Fruit fly (Drosophila melanogaster): Measurements from ENCODE around the gene CG34454.

The CG34454 gene

dm6 chr3L:224004-224951 is 7.9 kb downstream of the CG34454 start (continued):
- TF ChIP-seq CG6276 (GFP tag; optimal IDR thresholded peaks at IDR 0.05), result no peak
- TF ChIP-seq pdm3 (GFP tag; optimal IDR thresholded peaks at IDR 0.05), result no peak
- TF ChIP-seq CG16779 (tag; optimal IDR thresholded peaks at IDR 0.05), result no peak
- TF ChIP-seq CG31627 (GFP tag; optimal IDR thresholded peaks at IDR 0.05), result no peak
- TF ChIP-seq achi (GFP tag; optimal IDR thresholded peaks at IDR 0.05), result no peak
- TF ChIP-seq Sox102F (GFP tag; optimal IDR thresholded peaks at IDR 0.05), result no peak
- TF ChIP-seq CG11762 (GFP tag; optimal IDR thresholded peaks at IDR 0.05; ENCODE audit: insufficient read depth), result no peak
- TF ChIP-seq CG8319 (GFP tag; optimal IDR thresholded peaks at IDR 0.05), result no peak
- TF ChIP-seq CG6792 (GFP tag; optimal IDR thresholded peaks at IDR 0.05), result no peak
- no peak for TF ChIP-seq ss (GFP tag; optimal IDR thresholded peaks at IDR 0.05)
- TF ChIP-seq esn (GFP tag; optimal IDR thresholded peaks at IDR 0.05), result no peak
- TF ChIP-seq cyc (GFP tag; optimal IDR thresholded peaks at IDR 0.05), result no peak
- no peak for TF ChIP-seq spab (GFP tag; optimal IDR thresholded peaks at IDR 0.05)
- TF ChIP-seq Hr4 (GFP tag; optimal IDR thresholded peaks at IDR 0.05), result no peak
- no peak for TF ChIP-seq CG11294 (GFP tag; IDR thresholded peaks at IDR 0.05)
- TF ChIP-seq Ets96B (tag; optimal IDR thresholded peaks at IDR 0.05), result no peak
- TF ChIP-seq Sox14 (GFP tag; optimal IDR thresholded peaks at IDR 0.05), result peak; percentile 71
- TF ChIP-seq CG1621 (tag; optimal IDR thresholded peaks at IDR 0.05), result peak; percentile 62
- no peak for TF ChIP-seq CG3032 (tag; optimal IDR thresholded peaks at IDR 0.05)
- no peak for TF ChIP-seq fd85E (GFP tag; optimal IDR thresholded peaks at IDR 0.05)
- TF ChIP-seq salr (GFP tag; optimal IDR thresholded peaks at IDR 0.05), result no peak
- TF ChIP-seq CG8632 (GFP tag; optimal IDR thresholded peaks at IDR 0.05), result peak; percentile 1
- TF ChIP-seq CG34406 (GFP tag; optimal IDR thresholded peaks at IDR 0.05), result no peak
- TF ChIP-seq Hr39 (GFP tag; optimal IDR thresholded peaks at IDR 0.05), result no peak
- TF ChIP-seq dac (GFP tag; optimal IDR thresholded peaks at IDR 0.05), result no peak
- TF ChIP-seq Sox15 (GFP tag; optimal IDR thresholded peaks at IDR 0.05), result no peak
- no peak for TF ChIP-seq Ets21C (GFP tag; optimal IDR thresholded peaks at IDR 0.05)
- TF ChIP-seq acj6 (GFP tag; optimal IDR thresholded peaks at IDR 0.05), result no peak
- TF ChIP-seq topi (GFP tag; optimal IDR thresholded peaks at IDR 0.05), result peak; percentile 15
- TF ChIP-seq CG15336 (GFP tag; IDR thresholded peaks at IDR 0.05), result peak; percentile 8; the same call in 1 of the 2 replicates
- TF ChIP-seq CG10631 (GFP tag; optimal IDR thresholded peaks at IDR 0.05), result no peak
- TF ChIP-seq Blimp-1 (GFP tag; optimal IDR thresholded peaks at IDR 0.05), result no peak
- no peak for TF ChIP-seq CG6854 (GFP tag; optimal IDR thresholded peaks at IDR 0.05)
- no peak for TF ChIP-seq CG10669 (GFP tag; optimal IDR thresholded peaks at IDR 0.05)
- TF ChIP-seq fkh (GFP tag; optimal IDR thresholded peaks at IDR 0.05), result peak; percentile 4
- peak; percentile 63 for TF ChIP-seq dsx (GFP tag; optimal IDR thresholded peaks at IDR 0.05; ENCODE audit: poor library complexity, severe bottlenecking)
- 0 out of 3 replicates have a peak, but pooled peaks have one; percentile 23 for TF ChIP-seq CG8119 (GFP tag; IDR thresholded peaks at IDR 0.05)
- TF ChIP-seq Hr38 (GFP tag; optimal IDR thresholded peaks at IDR 0.05), result no peak
- TF ChIP-seq eg (GFP tag; IDR thresholded peaks at IDR 0.05), result peak; percentile 42; the same call in 2 of the 3 replicates
- peak; percentile 41 for TF ChIP-seq CG9139 (GFP tag; optimal IDR thresholded peaks at IDR 0.05)

Data from whole organism, prepupa.